Worm (Caenorhabditis elegans): Measurements from ENCODE around the gene F47D12.9.

The F47D12.9 gene

ce11 chrIII:6351438-6351837, 48.3 kb upstream of the F47D12.9 start:
- TF ChIP-seq lin-35 (GFP tag; optimal IDR thresholded peaks at IDR 0.05), result no peak
- TF ChIP-seq zfh-2 (GFP tag; conservative IDR thresholded peaks at IDR 0.05), result 0 out of 2 replicates have a peak, but pooled peaks have one; percentile 19

DNA sequence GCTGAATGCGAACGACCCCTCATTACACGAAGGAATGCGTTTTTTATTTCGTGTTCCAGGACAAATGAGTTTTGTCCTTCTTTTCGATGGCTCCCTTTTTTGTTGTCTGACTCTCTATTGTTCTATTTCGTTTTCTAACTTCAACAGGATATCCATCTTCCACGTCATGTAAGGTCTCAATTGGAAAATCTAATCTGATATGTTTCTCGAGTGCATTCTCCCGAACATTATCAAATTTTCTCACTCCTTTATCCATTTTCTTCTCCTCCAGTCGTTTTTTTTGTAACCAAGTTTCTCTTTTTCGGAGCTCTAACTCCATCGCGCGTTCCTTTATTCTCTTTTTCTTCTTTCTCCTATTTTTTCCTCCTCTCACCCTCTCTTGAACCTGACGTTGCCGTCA, 47.2 kb upstream of the F47D12.9 start:
- TF ChIP-seq ceh-79 (tag; optimal IDR thresholded peaks at IDR 0.05) (no peak), F39B2.1 (GFP tag; IDR thresholded peaks at IDR 0.05) (no peak)

DNA sequence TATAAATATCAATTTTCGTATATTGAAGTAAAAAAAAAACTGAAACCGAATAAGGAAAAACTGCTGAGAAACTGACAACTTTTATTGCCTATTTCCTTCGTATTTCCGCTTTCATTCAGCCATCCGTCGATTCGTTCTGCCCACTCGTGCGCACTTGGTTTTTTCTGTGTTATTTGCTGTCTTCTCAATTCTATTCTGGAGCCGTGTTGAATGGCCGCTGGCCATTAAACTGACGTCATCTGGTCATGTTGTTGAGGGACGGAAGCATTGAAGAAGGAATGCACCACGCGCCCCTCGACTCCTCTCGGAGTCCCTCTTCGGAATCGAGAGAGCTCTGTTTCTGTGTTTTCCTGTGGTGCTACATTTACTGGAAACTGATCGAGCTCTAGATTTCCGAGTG, 45.4 kb upstream of the F47D12.9 start:
- no peak for TF ChIP-seq sea-2 (GFP tag; IDR thresholded peaks at IDR 0.05)
- no peak for TF ChIP-seq egrh-3 (GFP tag; IDR thresholded peaks at IDR 0.05)
- TF ChIP-seq lin-54 (GFP tag; optimal IDR thresholded peaks at IDR 0.05), result no peak
- TF ChIP-seq Y56A3A.18 (GFP tag; IDR thresholded peaks at IDR 0.05), result no peak
- TF ChIP-seq lir-1 (GFP tag; conservative IDR thresholded peaks at IDR 0.05), result no peak
- no peak for TF ChIP-seq T07F8.4 (tag; optimal IDR thresholded peaks at IDR 0.05)
- no peak for TF ChIP-seq sptf-2 (GFP tag; optimal IDR thresholded peaks at IDR 0.05)
- TF ChIP-seq F57A8.1 (GFP tag; optimal IDR thresholded peaks at IDR 0.05), result no peak
- TF ChIP-seq hmg-1.2 (GFP tag; IDR thresholded peaks at IDR 0.05), result no peak
- no peak for TF ChIP-seq madf-3 (GFP tag; IDR thresholded peaks at IDR 0.05)
- TF ChIP-seq F23B12.7 (tag; optimal IDR thresholded peaks at IDR 0.05; ENCODE audit: insufficient read depth), result no peak
- TF ChIP-seq atf-7 (tag; optimal IDR thresholded peaks at IDR 0.05), result peak; percentile 75
- TF ChIP-seq ets-4 (GFP tag; optimal IDR thresholded peaks at IDR 0.05), result no peak
- no peak for TF ChIP-seq lsl-1 (GFP tag; optimal IDR thresholded peaks at IDR 0.05)
- TF ChIP-seq lin-35 (GFP tag; optimal IDR thresholded peaks at IDR 0.05), result peak in 1 of 3 experiments; percentile 11
- peak; percentile 52 for TF ChIP-seq chd-7 (tag; optimal IDR thresholded peaks at IDR 0.05)
- no peak for TF ChIP-seq hmg-20 (GFP tag; IDR thresholded peaks at IDR 0.05)
- TF ChIP-seq ceh-79 (tag; optimal IDR thresholded peaks at IDR 0.05), result no peak
- TF ChIP-seq Y79H2A.3 (GFP tag; conservative IDR thresholded peaks at IDR 0.05), result no peak
- TF ChIP-seq attf-3 (GFP tag; conservative IDR thresholded peaks at IDR 0.05), result no peak
- no peak for TF ChIP-seq nfya-2 (GFP tag; IDR thresholded peaks at IDR 0.05)
- TF ChIP-seq B0019.2 (GFP tag; conservative IDR thresholded peaks at IDR 0.05), result no peak
- TF ChIP-seq madf-6 (GFP tag; IDR thresholded peaks at IDR 0.05), result peak; percentile 34; the same call in 1 of the 2 replicates
- peak; percentile 42; the same call in 1 of the 2 replicates for TF ChIP-seq zfh-2 (GFP tag; conservative IDR thresholded peaks at IDR 0.05)
- TF ChIP-seq ceh-100 (GFP tag; IDR thresholded peaks at IDR 0.05), result no peak; the same call in 1 of the 2 replicates
- TF ChIP-seq hsf-1 (GFP tag; IDR thresholded peaks at IDR 0.05), result 0 out of 2 replicates have a peak, but pooled peaks have one; percentile 38
- no peak for TF ChIP-seq tbx-9 (tag; optimal IDR thresholded peaks at IDR 0.05; ENCODE audit: borderline replicate concordance)
- no peak for TF ChIP-seq gei-17 (GFP tag; optimal IDR thresholded peaks at IDR 0.05)
- no peak for TF ChIP-seq cebp-1 (GFP tag; IDR thresholded peaks at IDR 0.05)
- peak; percentile 30 for TF ChIP-seq cebp-1 (tag; optimal IDR thresholded peaks at IDR 0.05)
- TF ChIP-seq snpc-1.1 (tag; optimal IDR thresholded peaks at IDR 0.05; ENCODE audit: insufficient read depth), result no peak
- TF ChIP-seq tlf-1 (GFP tag; optimal IDR thresholded peaks at IDR 0.05), result no peak
- TF ChIP-seq ztf-3 (GFP tag; optimal IDR thresholded peaks at IDR 0.05), result no peak
- TF ChIP-seq F33H1.4 (GFP tag; IDR thresholded peaks at IDR 0.05), result no peak
- TF ChIP-seq F10E7.11 (tag; optimal IDR thresholded peaks at IDR 0.05), result peak; percentile 27
- no peak for TF ChIP-seq madf-10 (tag; optimal IDR thresholded peaks at IDR 0.05)
- no peak for TF ChIP-seq bed-1 (GFP tag; IDR thresholded peaks at IDR 0.05)
- TF ChIP-seq lin-40 (tag; optimal IDR thresholded peaks at IDR 0.05), result peak; percentile 26
- TF ChIP-seq pbrm-1 (GFP tag; IDR thresholded peaks at IDR 0.05), result 0 out of 2 replicates have a peak, but pooled peaks have one; percentile 15
- no peak for TF ChIP-seq nfya-1 (tag; optimal IDR thresholded peaks at IDR 0.05; ENCODE audit: borderline replicate concordance, insufficient read depth)
- peak; percentile 57 for TF ChIP-seq ceh-27 (GFP tag; optimal IDR thresholded peaks at IDR 0.05)
- TF ChIP-seq ekl-4 (GFP tag; IDR thresholded peaks at IDR 0.05), result no peak
- TF ChIP-seq egl-44 (GFP tag; IDR thresholded peaks at IDR 0.05), result no peak
